Worm (Caenorhabditis elegans) whole organism, L4 larva: ENCODE data around the gene sel-8.

Source experiments
- D1046.2 ChIP-seq: fragments of 200-800 bp; sonication (Bioruptor generic); IDR thresholded peaks from 2 replicates; pipeline ENCODE4 v1.3.6; 2022; ENCODE audit warnings: missing genetic modification characterization, missing compliant biosample characterization
- F49E8.2 ChIP-seq: sonication (generic microtip); optimal IDR thresholded peaks from 2 replicates; lab custom pipeline; 2016; ENCODE audit warnings: missing compliant biosample characterization, mild to moderate bottlenecking, missing genetic modification characterization, borderline replicate concordance
- T20F7.1 ChIP-seq: fragments of 200-800 bp; sonication (Bioruptor generic); optimal IDR thresholded peaks from 2 replicates; lab custom pipeline; 2018; ENCODE audit warnings: mild to moderate bottlenecking, missing genetic modification characterization, missing compliant biosample characterization
- T26A8.4 ChIP-seq: fragments of 200-800 bp; sonication (Bioruptor generic); IDR thresholded peaks from 2 replicates; pipeline ENCODE4 v1.3.6; 2022; ENCODE audit warnings: missing genetic modification characterization, missing compliant biosample characterization
- Y105C5A.15 ChIP-seq: fragments of 200-800 bp; sonication (Bioruptor generic); IDR thresholded peaks from 2 replicates; pipeline ENCODE4 v1.3.6; 2022; ENCODE audit warnings: missing genetic modification characterization, missing compliant biosample characterization
- Y48G9A.11 ChIP-seq: fragments of 200-800 bp; sonication (Bioruptor generic); IDR thresholded peaks from 2 replicates; pipeline ENCODE4 v1.3.6; 2022; ENCODE audit warnings: missing genetic modification reagents, missing genetic modification characterization, missing compliant biosample characterization
- Y75B8A.6 ChIP-seq: fragments of 200-800 bp; sonication (Bioruptor generic); IDR thresholded peaks from 2 replicates; pipeline ENCODE4 v1.3.6; 2022; ENCODE audit warnings: missing genetic modification reagents, missing genetic modification characterization, missing compliant biosample characterization
- aha-1 ChIP-seq: fragments of 150-350 bp; peaks from one replicate; lab custom pipeline; 2014; ENCODE audit warnings: missing biosample characterization, missing genetic modification characterization
- ama-1 ChIP-seq: fragments of 150-350 bp; optimal IDR thresholded peaks from 2 replicates; lab custom pipeline; 2014; ENCODE audit warnings: inconsistent platforms, mixed read lengths
- arid-1 ChIP-seq: fragments of 200-800 bp; sonication (Bioruptor generic); conservative IDR thresholded peaks from 2 replicates; pipeline ENCODE4 v1.3.6; 2022; ENCODE audit warnings: missing genetic modification reagents, missing genetic modification characterization, missing compliant biosample characterization
- attf-4 ChIP-seq: sonication (generic microtip); optimal IDR thresholded peaks from 3 replicates; lab custom pipeline; 2017; ENCODE audit warnings: missing biosample characterization, missing genetic modification characterization
- ceh-20 ChIP-seq: fragments of 200-800 bp; sonication (Bioruptor generic); IDR thresholded peaks from 2 replicates; pipeline ENCODE4 v1.3.6; 2022; ENCODE audit warnings: missing genetic modification reagents, missing genetic modification characterization, missing compliant biosample characterization
- ceh-28 ChIP-seq: fragments of 150-350 bp; optimal IDR thresholded peaks from 2 replicates; lab custom pipeline; 2014; ENCODE audit warnings: missing biosample characterization, missing genetic modification reagents, missing genetic modification characterization
- ceh-44 ChIP-seq: fragments of 200-800 bp; sonication (Bioruptor generic); IDR thresholded peaks from 2 replicates; pipeline ENCODE4 v1.3.6; 2022; ENCODE audit warnings: missing genetic modification reagents, missing genetic modification characterization, missing compliant biosample characterization
- ceh-82 ChIP-seq: sonication (generic microtip); optimal IDR thresholded peaks from 2 replicates; lab custom pipeline; 2017; ENCODE audit warnings: missing biosample characterization, missing genetic modification characterization
- ctbp-1 ChIP-seq: fragments of 200-800 bp; sonication (Bioruptor generic); IDR thresholded peaks from 2 replicates; pipeline ENCODE4 v1.3.6; 2022; ENCODE audit warnings: missing genetic modification reagents, missing genetic modification characterization, missing compliant biosample characterization
- daf-16 ChIP-seq, 3 experiments: sonication (generic microtip); optimal IDR thresholded peaks; 2 replicates each; lab custom pipeline; 2016 to 2017; ENCODE audit warnings: missing genetic modification characterization in 3 of 3, missing genetic modification reagents in 3 of 3, mild to moderate bottlenecking in 2 of 3, missing compliant biosample characterization in 2 of 3, missing biosample characterization in 1 of 3, moderate library complexity in 1 of 3
- dmd-8 ChIP-seq: fragments of 200-800 bp; sonication (Bioruptor generic); IDR thresholded peaks from 2 replicates; pipeline ENCODE4 v1.3.6; 2022; ENCODE audit warnings: missing genetic modification characterization, missing compliant biosample characterization
- dpl-1 ChIP-seq: fragments of 150-350 bp; optimal IDR thresholded peaks from 2 replicates; lab custom pipeline; 2014; ENCODE audit warnings: missing biosample characterization, missing genetic modification reagents, missing genetic modification characterization
- dve-1 ChIP-seq: sonication (generic microtip); optimal IDR thresholded peaks from 2 replicates; lab custom pipeline; 2017; ENCODE audit warnings: antibody characterized with exemption, mild to moderate bottlenecking, missing genetic modification characterization, missing compliant biosample characterization; ENCODE audit not compliant: insufficient read depth
- egl-43 ChIP-seq: fragments of 200-800 bp; sonication (Bioruptor generic); IDR thresholded peaks from 2 replicates; pipeline ENCODE4 v1.3.6; 2022; ENCODE audit warnings: missing genetic modification reagents, missing genetic modification characterization, missing compliant biosample characterization
- fkh-10 ChIP-seq: fragments of 150-350 bp; optimal IDR thresholded peaks from 2 replicates; lab custom pipeline; 2014; ENCODE audit warnings: missing biosample characterization, missing genetic modification reagents, missing genetic modification characterization
- fos-1 ChIP-seq: fragments of 150-350 bp; optimal IDR thresholded peaks from 2 replicates; lab custom pipeline; 2014; ENCODE audit warnings: missing biosample characterization, missing genetic modification characterization
- hmg-1.1 ChIP-seq: fragments of 200-800 bp; sonication (Bioruptor generic); IDR thresholded peaks from 2 replicates; pipeline ENCODE4 v1.3.6; 2022; ENCODE audit warnings: missing genetic modification reagents, missing genetic modification characterization, missing compliant biosample characterization
- jun-1 ChIP-seq: fragments of 150-350 bp; optimal IDR thresholded peaks from 2 replicates; lab custom pipeline; 2014; ENCODE audit warnings: missing biosample characterization, missing genetic modification reagents, missing genetic modification characterization
- lin-13 ChIP-seq: fragments of 150-350 bp; optimal IDR thresholded peaks from 2 replicates; lab custom pipeline; 2014; ENCODE audit warnings: missing biosample characterization, missing genetic modification reagents, missing genetic modification characterization
- lin-39 ChIP-seq: fragments of 150-350 bp; optimal IDR thresholded peaks from 2 replicates; lab custom pipeline; 2014; ENCODE audit warnings: missing biosample characterization, missing genetic modification reagents, missing genetic modification characterization
- lsy-2 ChIP-seq, 2 experiments: fragments of 150-350 bp in 1 of 2; sonication (generic microtip) in 1 of 2; optimal IDR thresholded peaks; 2 replicates each; lab custom pipeline; 2014 to 2017; ENCODE audit warnings: missing biosample characterization in 2 of 2, missing genetic modification characterization in 2 of 2
- mdt-29 ChIP-seq: fragments of 200-800 bp; sonication (Bioruptor generic); IDR thresholded peaks from 2 replicates; pipeline ENCODE4 v1.3.6; 2022; ENCODE audit warnings: missing genetic modification reagents, missing genetic modification characterization, missing compliant biosample characterization
- mep-1 ChIP-seq: fragments of 150-350 bp; sonication (generic microtip); optimal IDR thresholded peaks from 3 replicates; lab custom pipeline; 2014; ENCODE audit warnings: missing biosample characterization, missing genetic modification characterization
- mxl-2 ChIP-seq: fragments of 200-800 bp; sonication (Bioruptor generic); conservative IDR thresholded peaks from 2 replicates; pipeline ENCODE4 v1.3.6; 2022; ENCODE audit warnings: missing genetic modification reagents, missing genetic modification characterization, missing compliant biosample characterization
- mxl-3 ChIP-seq: fragments of 200-800 bp; sonication (Bioruptor generic); optimal IDR thresholded peaks from 2 replicates; lab custom pipeline; 2018; ENCODE audit warnings: mild to moderate bottlenecking, missing genetic modification characterization, missing compliant biosample characterization
- nhr-102 ChIP-seq: sonication (generic microtip); optimal IDR thresholded peaks from 2 replicates; lab custom pipeline; 2016; ENCODE audit warnings: mild to moderate bottlenecking, missing genetic modification characterization, moderate library complexity, missing compliant biosample characterization
- nhr-111 ChIP-seq: fragments of 200-800 bp; sonication (Bioruptor generic); optimal IDR thresholded peaks from 2 replicates; lab custom pipeline; 2018; ENCODE audit warnings: mild to moderate bottlenecking, missing genetic modification characterization, missing compliant biosample characterization
- nhr-25 ChIP-seq: sonication (generic microtip); optimal IDR thresholded peaks from 2 replicates; lab custom pipeline; 2017; ENCODE audit warnings: missing genetic modification characterization, mild to moderate bottlenecking, missing compliant biosample characterization, antibody characterized with exemption, moderate library complexity, borderline replicate concordance; ENCODE audit not compliant: insufficient read depth
- nhr-42 ChIP-seq: fragments of 200-800 bp; sonication (Bioruptor generic); IDR thresholded peaks from 2 replicates; pipeline ENCODE4 v1.3.6; 2022; ENCODE audit warnings: missing genetic modification characterization, missing compliant biosample characterization
- nhr-48 ChIP-seq: sonication (generic microtip); optimal IDR thresholded peaks from 2 replicates; lab custom pipeline; 2016; ENCODE audit warnings: mild to moderate bottlenecking, missing genetic modification characterization, missing compliant biosample characterization
- nhr-77 ChIP-seq: fragments of 150-350 bp; optimal IDR thresholded peaks from 2 replicates; lab custom pipeline; 2014; ENCODE audit warnings: missing biosample characterization, missing genetic modification characterization
- pqm-1 ChIP-seq: sonication (generic microtip); optimal IDR thresholded peaks from 2 replicates; lab custom pipeline; 2017; ENCODE audit warnings: missing biosample characterization, missing genetic modification characterization
- rbr-2 ChIP-seq: sonication (generic microtip); optimal IDR thresholded peaks from 2 replicates; lab custom pipeline; 2016; ENCODE audit warnings: missing genotype, missing genetic modification characterization, missing compliant biosample characterization
- set-16 ChIP-seq: fragments of 200-800 bp; sonication (Bioruptor generic); IDR thresholded peaks from 2 replicates; pipeline ENCODE4 v1.3.6; 2022; ENCODE audit warnings: missing genetic modification reagents, missing genetic modification characterization, missing compliant biosample characterization
- skn-1 ChIP-seq: fragments of 150-350 bp; optimal IDR thresholded peaks from 2 replicates; lab custom pipeline; 2014; ENCODE audit warnings: missing biosample characterization, missing genetic modification characterization
- snpc-1.2 ChIP-seq: fragments of 200-800 bp; sonication (Bioruptor generic); IDR thresholded peaks from 2 replicates; pipeline ENCODE4 v1.3.6; 2022; ENCODE audit warnings: missing genetic modification reagents, missing genetic modification characterization, missing compliant biosample characterization
- spr-3 ChIP-seq: fragments of 200-800 bp; sonication (Bioruptor generic); optimal IDR thresholded peaks from 2 replicates; lab custom pipeline; 2018; ENCODE audit warnings: mild to moderate bottlenecking, missing genetic modification characterization, missing compliant biosample characterization
- tra-1 ChIP-seq: fragments of 200-800 bp; sonication (Bioruptor generic); IDR thresholded peaks from 2 replicates; pipeline ENCODE4 v1.3.6; 2022; ENCODE audit warnings: missing genetic modification reagents, missing genetic modification characterization, missing compliant biosample characterization
- unc-39 ChIP-seq: sonication (generic microtip); optimal IDR thresholded peaks from 2 replicates; lab custom pipeline; 2017; ENCODE audit warnings: missing biosample characterization, missing genetic modification characterization
- vab-7 ChIP-seq: fragments of 200-800 bp; sonication (Bioruptor generic); IDR thresholded peaks from 2 replicates; pipeline ENCODE4 v1.3.6; 2022; ENCODE audit warnings: missing genetic modification reagents, missing genetic modification characterization, missing compliant biosample characterization
- zfp-2 ChIP-seq: sonication (generic microtip); optimal IDR thresholded peaks from 2 replicates; lab custom pipeline; 2016; ENCODE audit warnings: mild to moderate bottlenecking, missing genetic modification characterization, missing compliant biosample characterization
- zfp-3 ChIP-seq: fragments of 200-800 bp; sonication (Bioruptor generic); conservative IDR thresholded peaks from 2 replicates; pipeline ENCODE4 v1.3.6; 2022; ENCODE audit warnings: missing genetic modification reagents, missing genetic modification characterization, missing compliant biosample characterization
- zip-11 ChIP-seq: fragments of 200-800 bp; sonication (Bioruptor generic); IDR thresholded peaks from 2 replicates; pipeline ENCODE4 v1.3.6; 2022; ENCODE audit warnings: missing genetic modification characterization, missing compliant biosample characterization
- zip-2 ChIP-seq: fragments of 150-350 bp; optimal IDR thresholded peaks from 2 replicates; lab custom pipeline; 2014; ENCODE audit warnings: missing biosample characterization, missing genetic modification characterization
- ztf-11 ChIP-seq: fragments of 150-350 bp; optimal IDR thresholded peaks from 2 replicates; lab custom pipeline; 2014; ENCODE audit warnings: missing biosample characterization, missing genetic modification characterization

The sel-8 gene

ce11 chrIII:3619621-3620261 is 7.2 kb downstream of the sel-8 start (continued):
- no peak for TF ChIP-seq zfp-3 (GFP tag; lab: Robert Waterston, UW)
- TF ChIP-seq lin-13 = no peak
- no peak for TF ChIP-seq attf-4
- TF ChIP-seq pqm-1 = no peak
- TF ChIP-seq tra-1 (GFP tag; lab: Robert Waterston, UW) = no peak
- no peak for TF ChIP-seq spr-3 (GFP tag; lab: Kevin White, UChicago)
- TF ChIP-seq arid-1 (GFP tag; lab: Robert Waterston, UW) = no peak
- TF ChIP-seq aha-1 (tag; lab: Kevin White, UChicago) = peak; percentile 97
- no peak for TF ChIP-seq T20F7.1 (GFP tag; lab: Kevin White, UChicago)
- no peak for TF ChIP-seq mxl-2
- no peak for TF ChIP-seq jun-1 (tag; lab: Kevin White, UChicago)
- TF ChIP-seq rbr-2 (tag; lab: Kevin White, UChicago) = peak; percentile 51
- no peak for TF ChIP-seq ctbp-1 (GFP tag; lab: Robert Waterston, UW)
- TF ChIP-seq nhr-48 (tag; lab: Kevin White, UChicago) = no peak
- no peak for TF ChIP-seq fos-1 (tag; lab: Kevin White, UChicago)
- TF ChIP-seq nhr-25 = no peak
- TF ChIP-seq ceh-28 (tag; lab: Kevin White, UChicago) = no peak
- TF ChIP-seq ztf-11 (tag; lab: Kevin White, UChicago) = no peak
- TF ChIP-seq nhr-42 = no peak
- no peak for TF ChIP-seq unc-39 (tag; lab: Kevin White, UChicago)
- TF ChIP-seq D1046.2 = no peak
- TF ChIP-seq dve-1 (tag; lab: Kevin White, UChicago) = peak; percentile 48
- no peak for TF ChIP-seq zip-2
- no peak for TF ChIP-seq ceh-44 (GFP tag; lab: Robert Waterston, UW)
- TF ChIP-seq snpc-1.2 = no peak
- TF ChIP-seq Y75B8A.6 (GFP tag; lab: Robert Waterston, UW) = no peak
- TF ChIP-seq hmg-1.1 (GFP tag; lab: Robert Waterston, UW) = peak; percentile 63
- TF ChIP-seq daf-16 (GFP tag; optimal IDR thresholded peaks at IDR 0.05; lab: Kevin White, UChicago) = no peak
- TF ChIP-seq daf-16 (tag; optimal IDR thresholded peaks at IDR 0.05; lab: Kevin White, UChicago) = peak; percentile 26
- TF ChIP-seq ceh-20 = no peak
- TF ChIP-seq mdt-29 (GFP tag; lab: Robert Waterston, UW) = no peak
- TF ChIP-seq skn-1 = no peak
- no peak for TF ChIP-seq fkh-10 (GFP tag; lab: Kevin White, UChicago)
- TF ChIP-seq zip-11 (GFP tag; lab: Robert Waterston, UW) = no peak
- TF ChIP-seq F49E8.2 = no peak
- TF ChIP-seq zfp-2 (tag; lab: Kevin White, UChicago) = no peak
- no peak for TF ChIP-seq ceh-82 (tag; lab: Kevin White, UChicago)
- no peak for TF ChIP-seq set-16 (GFP tag; lab: Robert Waterston, UW)
- no peak for TF ChIP-seq lsy-2 (tag; optimal IDR thresholded peaks at IDR 0.05; lab: Kevin White, UChicago)
- no peak for TF ChIP-seq nhr-102 (tag; lab: Kevin White, UChicago)
- TF ChIP-seq Y48G9A.11 (GFP tag; lab: Robert Waterston, UW) = no peak
- TF ChIP-seq lin-39 (tag; lab: Kevin White, UChicago) = no peak
- TF ChIP-seq egl-43 (GFP tag; lab: Robert Waterston, UW) = no peak
- TF ChIP-seq dpl-1 (GFP tag; lab: Kevin White, UChicago) = no peak
- TF ChIP-seq T26A8.4 (GFP tag; lab: Robert Waterston, UW) = no peak
- no peak for TF ChIP-seq dmd-8 (GFP tag; lab: Robert Waterston, UW)
- TF ChIP-seq nhr-77 (tag; lab: Kevin White, UChicago) = no peak
- no peak for TF ChIP-seq nhr-111
- no peak for TF ChIP-seq vab-7 (GFP tag; lab: Robert Waterston, UW)
- TF ChIP-seq mep-1 (tag; lab: Kevin White, UChicago) = peak; percentile 47
- TF ChIP-seq Y105C5A.15 (GFP tag; lab: Robert Waterston, UW) = no peak
- TF ChIP-seq ama-1 (lab: Kevin White, UChicago) = no peak
- TF ChIP-seq mxl-3 = peak; percentile 66
